Fruit fly (Drosophila melanogaster): ENCODE measurements around the gene Tbc1d15-17.

The Tbc1d15-17 gene

dm6 chr2L:221939-222489 lies 15.0 kb downstream of the Tbc1d15-17 start (continued):
- TF ChIP-seq nom (GFP tag; optimal IDR thresholded peaks at IDR 0.05) = peak; percentile 46
- TF ChIP-seq Side (GFP tag; optimal IDR thresholded peaks at IDR 0.05) = peak; percentile 20
- TF ChIP-seq seq (GFP tag; IDR thresholded peaks at IDR 0.05) = peak; percentile 60
- TF ChIP-seq crol (GFP tag; IDR thresholded peaks at IDR 0.05) = peak; percentile 92
- TF ChIP-seq hth (optimal IDR thresholded peaks at IDR 0.05) = no peak
- TF ChIP-seq Sry-δ (GFP tag; optimal IDR thresholded peaks at IDR 0.05) = no peak
- TF ChIP-seq abd-A (tag; optimal IDR thresholded peaks at IDR 0.05) = peak; percentile 93
- no peak for TF ChIP-seq CG3995 (GFP tag; optimal IDR thresholded peaks at IDR 0.05)
- TF ChIP-seq Ravus (GFP tag; IDR thresholded peaks at IDR 0.05) = no peak
- TF ChIP-seq sd (tag; optimal IDR thresholded peaks at IDR 0.05) = peak; percentile 27
- TF ChIP-seq lbe (GFP tag; optimal IDR thresholded peaks at IDR 0.05) = peak; percentile 40
- TF ChIP-seq Tbp (GFP tag; optimal IDR thresholded peaks at IDR 0.05) = no peak
- TF ChIP-seq NFAT (GFP tag; IDR thresholded peaks at IDR 0.05) = no peak
- peak; percentile 83 for TF ChIP-seq z (GFP tag; IDR thresholded peaks at IDR 0.05)
- TF ChIP-seq twi (tag; optimal IDR thresholded peaks at IDR 0.05) = no peak
- peak; percentile 18 for TF ChIP-seq CG17385 (GFP tag; optimal IDR thresholded peaks at IDR 0.05)
- TF ChIP-seq CG1024 (GFP tag; IDR thresholded peaks at IDR 0.05) = peak; percentile 39; the same call in 1 of the 2 replicates
- peak; percentile 82 for TF ChIP-seq Med (GFP tag)
- no peak for TF ChIP-seq usp (GFP tag; optimal IDR thresholded peaks at IDR 0.05)
- no peak for TF ChIP-seq chif (GFP tag; optimal IDR thresholded peaks at IDR 0.05)
- TF ChIP-seq lab (GFP tag; optimal IDR thresholded peaks at IDR 0.05) = peak; percentile 30
- no peak for TF ChIP-seq dan (GFP tag; IDR thresholded peaks at IDR 0.05)
- peak; percentile 12 for TF ChIP-seq CG13296 (GFP tag; optimal IDR thresholded peaks at IDR 0.05)
- TF ChIP-seq pros (GFP tag; optimal IDR thresholded peaks at IDR 0.05) = peak; percentile 100
- peak; percentile 65 for TF ChIP-seq CG10543 (GFP tag; optimal IDR thresholded peaks at IDR 0.05)
- no peak for TF ChIP-seq Hr39 (optimal IDR thresholded peaks at IDR 0.05)
- TF ChIP-seq pnt (GFP tag; optimal IDR thresholded peaks at IDR 0.05) = peak; percentile 31
- peak; percentile 14 for TF ChIP-seq pfk (GFP tag; optimal IDR thresholded peaks at IDR 0.05)
- TF ChIP-seq CG13894 (tag; optimal IDR thresholded peaks at IDR 0.05) = peak; percentile 12
- TF ChIP-seq Spps (tag; optimal IDR thresholded peaks at IDR 0.05) = no peak
- peak; percentile 20 for TF ChIP-seq D19A (tag; optimal IDR thresholded peaks at IDR 0.05)
- no peak for TF ChIP-seq schlank (tag; optimal IDR thresholded peaks at IDR 0.05)
- TF ChIP-seq CG9876 (GFP tag; optimal IDR thresholded peaks at IDR 0.05) = peak; percentile 10
- peak; percentile 11 for TF ChIP-seq CG18262 (tag; optimal IDR thresholded peaks at IDR 0.05)
- TF ChIP-seq Bgb (GFP tag; IDR thresholded peaks at IDR 0.05; ENCODE audit: partially characterized antibody) = peak; percentile 12; the same call in 1 of the 2 replicates
- TF ChIP-seq Dbx (GFP tag; IDR thresholded peaks at IDR 0.05) = 0 out of 3 replicates have a peak, but pooled peaks have one; percentile 16
- TF ChIP-seq CG15601 (tag; optimal IDR thresholded peaks at IDR 0.05) = peak; percentile 18
- peak; percentile 8 for TF ChIP-seq Hmr (GFP tag; optimal IDR thresholded peaks at IDR 0.05)
- TF ChIP-seq bowl (GFP tag; IDR thresholded peaks at IDR 0.05) = no peak
- peak; percentile 41 for TF ChIP-seq Scr (GFP tag; IDR thresholded peaks at IDR 0.05; ENCODE audit: partially characterized antibody)
- TF ChIP-seq sr (GFP tag; IDR thresholded peaks at IDR 0.05) = 0 out of 3 replicates have a peak, but pooled peaks have one; percentile 5
- peak; percentile 26 for TF ChIP-seq her (GFP tag; optimal IDR thresholded peaks at IDR 0.05)
- TF ChIP-seq repo (GFP tag; optimal IDR thresholded peaks at IDR 0.05) = peak; percentile 43
- TF ChIP-seq ken (GFP tag; IDR thresholded peaks at IDR 0.05) = peak; percentile 55; the same call in 1 of the 3 replicates
- TF ChIP-seq CG33557 (GFP tag; optimal IDR thresholded peaks at IDR 0.05) = peak; percentile 16
- TF ChIP-seq Gsc (GFP tag; IDR thresholded peaks at IDR 0.05) = no peak
- peak; percentile 44 for TF ChIP-seq CG1832 (GFP tag; optimal IDR thresholded peaks at IDR 0.05)
- TF ChIP-seq CG3407 (GFP tag; optimal IDR thresholded peaks at IDR 0.05) = no peak
- TF ChIP-seq CG9932 (GFP tag; IDR thresholded peaks at IDR 0.05) = no peak
- peak; percentile 54; the same call in 1 of the 4 replicates for TF ChIP-seq Dll (GFP tag; IDR thresholded peaks at IDR 0.05; ENCODE audit: partially characterized antibody)
- no peak for TF ChIP-seq wek (GFP tag; optimal IDR thresholded peaks at IDR 0.05)
